In the genomic region with DNA sequence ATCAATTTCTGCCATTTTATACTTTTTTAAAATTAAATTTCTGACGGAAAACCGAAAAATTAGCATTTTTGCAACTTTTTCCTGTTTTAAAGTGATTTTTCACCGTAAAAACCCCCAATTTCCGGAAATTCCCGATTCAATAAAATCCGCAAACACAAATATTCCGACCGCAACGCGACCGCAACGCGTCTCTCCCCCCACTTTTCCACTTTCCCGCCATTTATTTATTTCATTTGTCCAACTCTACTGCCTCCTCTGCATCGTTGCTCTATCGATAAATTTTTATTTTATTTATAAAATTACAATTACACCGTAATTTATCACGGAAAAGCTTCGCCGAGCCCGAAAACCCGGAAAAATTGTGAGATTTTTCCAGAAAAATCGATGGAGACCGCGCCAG, we compare ENCODE assay signal across 5 worm cellular contexts.
A peak's percentile ranks its signal among the peaks of the same experiment; 100 is the strongest.
TF ChIP-seq lines count a peak whose summit lies in the region.

A gene (plus strand): TSS at position 267 of the 400 bp plus-strand sequence.

TF ChIP-seq in whole organism, L1 larva, 84 proteins besides CTCF, POLR2A, EP300 and RAD21 (continues in another document):
- TF ChIP-seq egl-13 (tag; optimal IDR thresholded peaks at IDR 0.05; lab: Kevin White, UChicago) (peak; percentile 26), swsn-7 (tag; optimal IDR thresholded peaks at IDR 0.05; lab: Kevin White, UChicago) (peak; percentile 21), nhr-28 (tag; optimal IDR thresholded peaks at IDR 0.05; lab: Kevin White, UChicago) (no peak), hpl-2 (GFP tag; optimal IDR thresholded peaks at IDR 0.05; lab: Kevin White, UChicago) (peak; percentile 16), skn-1 (tag; optimal IDR thresholded peaks at IDR 0.05; lab: Kevin White, UChicago) (peak; percentile 43), nhr-47 (tag; optimal IDR thresholded peaks at IDR 0.05; lab: Kevin White, UChicago) (peak; percentile 65), lin-13 (GFP tag; optimal IDR thresholded peaks at IDR 0.05; lab: Kevin White, UChicago) (peak; percentile 67), efl-3 (GFP tag; optimal IDR thresholded peaks at IDR 0.05; lab: Kevin White, UChicago) (no peak), dsc-1 (tag; optimal IDR thresholded peaks at IDR 0.05; lab: Kevin White, UChicago) (no peak), nhr-19 (GFP tag; conservative IDR thresholded peaks at IDR 0.05; lab: Robert Waterston, UW) (peak; percentile 17; the same call in 1 of the 2 replicates), fkh-4 (tag; optimal IDR thresholded peaks at IDR 0.05; lab: Kevin White, UChicago; ENCODE audit: borderline replicate concordance) (no peak), tbx-2 (tag; optimal IDR thresholded peaks at IDR 0.05; lab: Kevin White, UChicago) (peak; percentile 32), ztf-4 (tag; optimal IDR thresholded peaks at IDR 0.05; lab: Kevin White, UChicago) (no peak), nhr-77 (tag; optimal IDR thresholded peaks at IDR 0.05; lab: Kevin White, UChicago) (peak; percentile 87), mab-9 (GFP tag; IDR thresholded peaks at IDR 0.05; lab: Robert Waterston, UW) (no peak), lsy-2 (tag; optimal IDR thresholded peaks at IDR 0.05; lab: Kevin White, UChicago) (peak; percentile 64 to 90), grh-1 (GFP tag; IDR thresholded peaks at IDR 0.05; lab: Robert Waterston, UW) (no peak)

TF ChIP-seq in whole organism, L3 larva, 47 proteins besides CTCF, POLR2A, EP300 and RAD21:
- TF ChIP-seq nhr-28 (tag; optimal IDR thresholded peaks at IDR 0.05; lab: Kevin White, UChicago): no peak
- TF ChIP-seq nhr-23 (tag; optimal IDR thresholded peaks at IDR 0.05; lab: Kevin White, UChicago): peak; percentile 32
- TF ChIP-seq ceh-28 (tag; optimal IDR thresholded peaks at IDR 0.05; lab: Kevin White, UChicago): peak; percentile 27
- peak; percentile 25 for TF ChIP-seq snpc-4 (tag; optimal IDR thresholded peaks at IDR 0.05; lab: Kevin White, UChicago)
- peak; percentile 89 for TF ChIP-seq pha-4 (tag; optimal IDR thresholded peaks at IDR 0.05; lab: Kevin White, UChicago)
- TF ChIP-seq nfya-1 (tag; optimal IDR thresholded peaks at IDR 0.05; lab: Kevin White, UChicago; ENCODE audit: insufficient read depth): peak; percentile 80
- TF ChIP-seq hmg-11 (tag; optimal IDR thresholded peaks at IDR 0.05; lab: Kevin White, UChicago): peak; percentile 28
- TF ChIP-seq elt-3 (tag; optimal IDR thresholded peaks at IDR 0.05; lab: Kevin White, UChicago): no peak
- peak; percentile 68 for TF ChIP-seq lin-39 (tag; optimal IDR thresholded peaks at IDR 0.05; lab: Kevin White, UChicago)
- TF ChIP-seq nhr-237 (tag; optimal IDR thresholded peaks at IDR 0.05; lab: Kevin White, UChicago): no peak
- TF ChIP-seq lin-15B (tag; optimal IDR thresholded peaks at IDR 0.05; lab: Kevin White, UChicago): peak; percentile 89
- peak; percentile 28 for TF ChIP-seq nhr-77 (tag; optimal IDR thresholded peaks at IDR 0.05; lab: Kevin White, UChicago)
- TF ChIP-seq elt-2 (tag; optimal IDR thresholded peaks at IDR 0.05; lab: Kevin White, UChicago): peak; percentile 17

TF ChIP-seq in whole organism, early embryonic, 17 proteins besides CTCF, POLR2A, EP300 and RAD21:
- TF ChIP-seq tbx-37 (GFP tag; conservative IDR thresholded peaks at IDR 0.05; lab: Robert Waterston, UW) (no peak), hmg-4 (GFP tag; optimal IDR thresholded peaks at IDR 0.05; lab: Kevin White, UChicago) (peak; percentile 7)

TF ChIP-seq in whole organism, midembryonic, 9 proteins besides CTCF, POLR2A, EP300 and RAD21:
- TF ChIP-seq cog-1 (tag; optimal IDR thresholded peaks at IDR 0.05; lab: Kevin White, UChicago): peak; percentile 28
- no peak for TF ChIP-seq klf-2 (GFP tag; conservative IDR thresholded peaks at IDR 0.05; lab: Robert Waterston, UW)

TF ChIP-seq in whole organism, young adult, 124 proteins besides CTCF, POLR2A, EP300 and RAD21 (continues in another document):
- no peak for TF ChIP-seq ztf-18 (tag; optimal IDR thresholded peaks at IDR 0.05; lab: Kevin White, UChicago)
- TF ChIP-seq F10E7.11 (tag; optimal IDR thresholded peaks at IDR 0.05; lab: Kevin White, UChicago): no peak
- no peak for TF ChIP-seq lin-26 (GFP tag; IDR thresholded peaks at IDR 0.05; lab: Robert Waterston, UW)
- peak in 1 of 3 experiments; percentile 71 for TF ChIP-seq lin-35 (GFP tag; optimal IDR thresholded peaks at IDR 0.05; lab: Kevin White, UChicago)
- TF ChIP-seq F39B2.1 (GFP tag; IDR thresholded peaks at IDR 0.05; lab: Robert Waterston, UW): no peak
- peak; percentile 2 for TF ChIP-seq ceh-27 (GFP tag; optimal IDR thresholded peaks at IDR 0.05; lab: Kevin White, UChicago)
- TF ChIP-seq tlf-1 (GFP tag; optimal IDR thresholded peaks at IDR 0.05; lab: Kevin White, UChicago): no peak
- peak; percentile 16 for TF ChIP-seq xnd-1 (tag; optimal IDR thresholded peaks at IDR 0.05; lab: Kevin White, UChicago)
- no peak; the same call in 1 of the 2 replicates for TF ChIP-seq dox-1 (GFP tag; IDR thresholded peaks at IDR 0.05; lab: Robert Waterston, UW)
- TF ChIP-seq ztf-3 (GFP tag; optimal IDR thresholded peaks at IDR 0.05; lab: Kevin White, UChicago): no peak
- TF ChIP-seq T07F8.4 (tag; optimal IDR thresholded peaks at IDR 0.05; lab: Kevin White, UChicago): no peak
- no peak for TF ChIP-seq sea-2 (GFP tag; IDR thresholded peaks at IDR 0.05; lab: Robert Waterston, UW)
- no peak for TF ChIP-seq lir-1 (GFP tag; conservative IDR thresholded peaks at IDR 0.05; lab: Robert Waterston, UW)
- TF ChIP-seq F23B12.7 (tag; optimal IDR thresholded peaks at IDR 0.05; lab: Kevin White, UChicago; ENCODE audit: insufficient read depth): peak; percentile 60
- no peak for TF ChIP-seq lag-1 (GFP tag; IDR thresholded peaks at IDR 0.05; lab: Robert Waterston, UW)
- no peak for TF ChIP-seq tbx-9 (tag; optimal IDR thresholded peaks at IDR 0.05; lab: Kevin White, UChicago; ENCODE audit: borderline replicate concordance)
- TF ChIP-seq attf-5 (GFP tag; optimal IDR thresholded peaks at IDR 0.05; lab: Kevin White, UChicago): peak; percentile 73
- no peak for TF ChIP-seq Y53F4B.3 (GFP tag; IDR thresholded peaks at IDR 0.05; lab: Robert Waterston, UW)
- no peak for TF ChIP-seq ZK185.1 (tag; optimal IDR thresholded peaks at IDR 0.05; lab: Kevin White, UChicago; ENCODE audit: poor library complexity, severe bottlenecking)
- TF ChIP-seq lsl-1 (GFP tag; optimal IDR thresholded peaks at IDR 0.05; lab: Kevin White, UChicago): peak; percentile 54
- TF ChIP-seq madf-8 (GFP tag; conservative IDR thresholded peaks at IDR 0.05; lab: Robert Waterston, UW): 0 out of 2 replicates have a peak, but pooled peaks have one; percentile 18
- TF ChIP-seq ceh-91 (GFP tag; IDR thresholded peaks at IDR 0.05; lab: Robert Waterston, UW): peak; percentile 50
- no peak for TF ChIP-seq hrde-1 (tag; optimal IDR thresholded peaks at IDR 0.05; lab: Kevin White, UChicago; ENCODE audit: borderline replicate concordance)
- TF ChIP-seq F57A8.1 (GFP tag; optimal IDR thresholded peaks at IDR 0.05; lab: Kevin White, UChicago): no peak
- no peak for TF ChIP-seq ztf-22 (GFP tag; optimal IDR thresholded peaks at IDR 0.05; lab: Kevin White, UChicago)
- TF ChIP-seq attf-3 (GFP tag; conservative IDR thresholded peaks at IDR 0.05; lab: Robert Waterston, UW): no peak
- TF ChIP-seq ztf-26 (tag; optimal IDR thresholded peaks at IDR 0.05; lab: Kevin White, UChicago): no peak
- TF ChIP-seq madf-3 (GFP tag; IDR thresholded peaks at IDR 0.05; lab: Robert Waterston, UW): peak; percentile 98
- TF ChIP-seq let-526 (GFP tag; IDR thresholded peaks at IDR 0.05; lab: Robert Waterston, UW): no peak
- no peak for TF ChIP-seq unc-130 (GFP tag; optimal IDR thresholded peaks at IDR 0.05; lab: Kevin White, UChicago)
- no peak for TF ChIP-seq mel-28 (tag; optimal IDR thresholded peaks at IDR 0.05; lab: Kevin White, UChicago; ENCODE audit: borderline replicate concordance)
- TF ChIP-seq lsy-27 (tag; optimal IDR thresholded peaks at IDR 0.05; lab: Kevin White, UChicago; ENCODE audit: borderline replicate concordance, insufficient read depth): no peak
- TF ChIP-seq hsf-1 (GFP tag; IDR thresholded peaks at IDR 0.05; lab: Robert Waterston, UW): no peak
- TF ChIP-seq tbp1 (GFP tag; optimal IDR thresholded peaks at IDR 0.05; lab: Kevin White, UChicago): no peak
- peak; percentile 75 for TF ChIP-seq efl-1 (GFP tag; optimal IDR thresholded peaks at IDR 0.05; lab: Kevin White, UChicago)
- no peak for TF ChIP-seq zfh-2 (GFP tag; conservative IDR thresholded peaks at IDR 0.05; lab: Robert Waterston, UW)
- TF ChIP-seq Y95B8A.8 (GFP tag; IDR thresholded peaks at IDR 0.05; lab: Robert Waterston, UW): no peak
- TF ChIP-seq rcor-1 (GFP tag; IDR thresholded peaks at IDR 0.05; lab: Robert Waterston, UW): peak; percentile 38; the same call in 1 of the 2 replicates
- no peak for TF ChIP-seq hmg-20 (GFP tag; IDR thresholded peaks at IDR 0.05; lab: Robert Waterston, UW)
- no peak for TF ChIP-seq fkh-3 (tag; optimal IDR thresholded peaks at IDR 0.05; lab: Kevin White, UChicago)
- TF ChIP-seq lin-40 (tag; optimal IDR thresholded peaks at IDR 0.05; lab: Kevin White, UChicago): peak; percentile 16
- TF ChIP-seq athp-1 (tag; optimal IDR thresholded peaks at IDR 0.05; lab: Kevin White, UChicago): no peak
- TF ChIP-seq F37B4.10 (GFP tag; IDR thresholded peaks at IDR 0.05; lab: Robert Waterston, UW): no peak
- peak; percentile 31; the same call in 1 of the 2 replicates for TF ChIP-seq hmg-1.2 (GFP tag; IDR thresholded peaks at IDR 0.05; lab: Robert Waterston, UW)
- TF ChIP-seq F33H1.4 (GFP tag; IDR thresholded peaks at IDR 0.05; lab: Robert Waterston, UW): peak; percentile 38; the same call in 1 of the 2 replicates
- peak; percentile 53 for TF ChIP-seq lin-54 (GFP tag; optimal IDR thresholded peaks at IDR 0.05; lab: Kevin White, UChicago)
- TF ChIP-seq nhr-90 (tag; optimal IDR thresholded peaks at IDR 0.05; lab: Kevin White, UChicago): no peak
- no peak for TF ChIP-seq snpc-4 (GFP tag; optimal IDR thresholded peaks at IDR 0.05; lab: Kevin White, UChicago)
- peak in 2 of 4 experiments; percentile 44 to 51 for TF ChIP-seq snpc-4 (tag; optimal IDR thresholded peaks at IDR 0.05; lab: Kevin White, UChicago)
- no peak for TF ChIP-seq snpc-1.3 (tag; optimal IDR thresholded peaks at IDR 0.05; lab: Kevin White, UChicago; ENCODE audit: insufficient read depth)
- TF ChIP-seq hlh-12 (tag; optimal IDR thresholded peaks at IDR 0.05; lab: Kevin White, UChicago): no peak
- no peak for TF ChIP-seq sdz-38 (tag; optimal IDR thresholded peaks at IDR 0.05; lab: Kevin White, UChicago)
- no peak for TF ChIP-seq F55B11.4 (tag; optimal IDR thresholded peaks at IDR 0.05; lab: Kevin White, UChicago; ENCODE audit: borderline replicate concordance, insufficient read depth)
- TF ChIP-seq bed-1 (GFP tag; IDR thresholded peaks at IDR 0.05; lab: Robert Waterston, UW): no peak
